Worm (Caenorhabditis elegans): ENCODE results near the gene bra-2.

Gene bra-2

DNA sequence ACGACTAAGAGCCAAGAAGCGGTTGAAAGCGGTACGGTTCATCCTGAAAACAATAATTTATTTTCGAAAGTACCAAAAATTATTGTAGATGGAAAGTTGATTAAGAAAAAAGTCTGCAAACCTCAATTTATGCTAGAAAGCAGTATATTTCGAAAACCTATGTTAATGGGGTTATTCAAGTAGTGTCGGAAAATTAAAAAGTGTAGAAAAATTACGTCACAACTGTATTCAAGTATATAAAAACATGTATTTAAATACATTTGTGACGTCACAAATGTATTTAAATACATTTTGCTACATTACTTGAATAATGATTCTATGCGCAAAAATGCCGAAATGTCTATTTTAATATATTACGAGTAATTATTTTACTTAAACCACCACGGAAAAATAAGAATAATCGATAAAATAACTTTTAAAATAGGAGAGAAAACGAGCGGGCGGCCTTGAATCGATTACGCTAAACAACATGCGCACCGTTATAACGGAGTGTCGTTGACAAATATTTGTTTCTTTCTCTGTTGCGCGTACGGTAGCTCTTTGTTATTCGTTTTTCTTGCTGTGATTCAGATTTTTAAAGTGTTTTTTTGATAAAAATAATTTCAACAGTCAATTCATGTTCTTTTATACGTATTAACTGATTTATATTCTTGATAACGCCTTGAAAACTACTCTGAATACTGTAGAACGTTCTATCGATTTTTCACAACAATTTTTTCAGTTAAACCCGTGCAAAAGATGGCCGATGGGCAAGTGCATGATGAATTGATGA is at the start of gene bra-2, which contains the start of gene F23H11.5:
TSS of gene bra-2 (plus strand) at position 722 of the 772 bp plus-strand sequence.
TSS of gene F23H11.5 (minus strand) at position 51 of the 772 bp plus-strand sequence.
- no peak for TF ChIP-seq athp-1 (tag; optimal IDR thresholded peaks at IDR 0.05)
- TF ChIP-seq attf-3 (GFP tag; conservative IDR thresholded peaks at IDR 0.05) = peak; percentile 92
- TF ChIP-seq lin-26 (GFP tag; IDR thresholded peaks at IDR 0.05) = no peak
- TF ChIP-seq K11D2.4 (GFP tag; IDR thresholded peaks at IDR 0.05) = no peak
- no peak for TF ChIP-seq F37B4.10 (GFP tag; IDR thresholded peaks at IDR 0.05)
- TF ChIP-seq F23B12.7 (tag; optimal IDR thresholded peaks at IDR 0.05; ENCODE audit: insufficient read depth) = peak; percentile 4
- TF ChIP-seq hmg-1.2 (GFP tag; IDR thresholded peaks at IDR 0.05) = no peak
- no peak for TF ChIP-seq cebp-2 (GFP tag; IDR thresholded peaks at IDR 0.05)
- no peak for TF ChIP-seq nfya-2 (GFP tag; IDR thresholded peaks at IDR 0.05)
- TF ChIP-seq tbx-9 (tag; optimal IDR thresholded peaks at IDR 0.05; ENCODE audit: borderline replicate concordance) = no peak

DNA sequence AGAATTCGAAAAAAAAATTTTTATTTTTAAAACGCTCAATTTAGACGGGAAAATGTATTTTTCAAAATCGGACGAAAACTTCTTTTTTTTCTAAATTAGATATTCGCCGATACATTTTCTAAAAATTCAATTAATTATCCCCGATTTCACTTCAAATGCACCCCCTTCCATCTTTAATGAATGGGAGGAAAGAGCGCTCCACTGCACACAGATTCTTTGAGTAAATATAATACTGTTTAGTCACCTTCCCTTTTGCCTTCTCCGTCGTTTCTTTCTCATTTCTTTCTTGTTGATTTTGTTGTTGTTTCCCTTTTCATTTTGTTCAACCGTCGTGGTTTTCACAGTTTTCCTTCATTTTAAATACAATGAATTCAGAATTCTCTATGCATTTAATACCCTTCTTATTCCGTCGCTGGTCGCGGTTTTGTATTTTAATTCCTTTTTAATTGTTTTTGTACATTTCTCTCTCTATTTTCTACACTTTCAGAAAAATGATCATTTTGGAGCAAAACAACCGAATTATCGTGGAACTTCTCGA is 49.2 kb upstream of the bra-2 start, which contains the start of gene arx-4:
TSS of gene arx-4 (plus strand) at position 488 of the 538 bp plus-strand sequence.
- TF ChIP-seq mcd-1 (GFP tag; IDR thresholded peaks at IDR 0.05) (0 out of 2 replicates have a peak, but pooled peaks have one; percentile 25), bed-1 (GFP tag; IDR thresholded peaks at IDR 0.05) (no peak), cebp-1 (GFP tag; IDR thresholded peaks at IDR 0.05) (no peak), cebp-1 (tag; optimal IDR thresholded peaks at IDR 0.05) (no peak), nhr-120 (GFP tag; IDR thresholded peaks at IDR 0.05) (no peak), attf-5 (GFP tag; optimal IDR thresholded peaks at IDR 0.05) (peak; percentile 15)

DNA sequence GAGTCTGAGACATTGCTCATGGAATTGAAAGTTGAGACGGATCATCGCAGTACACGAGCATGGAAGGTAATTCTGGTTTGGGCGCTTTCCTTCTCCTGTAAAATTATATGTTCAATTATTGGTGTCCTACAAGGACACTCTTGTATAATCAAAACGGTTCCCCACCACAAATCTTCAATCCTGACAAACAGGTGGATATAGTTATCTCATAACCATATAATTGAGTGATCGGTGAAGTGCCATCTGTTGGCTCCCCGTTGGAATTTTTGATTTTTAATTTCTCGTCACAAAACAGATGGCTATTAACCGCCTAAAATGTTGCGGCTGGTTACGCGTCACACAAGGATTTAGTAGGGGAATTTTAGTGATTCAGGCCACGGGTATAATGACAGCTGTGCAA is 42.2 kb upstream of the bra-2 start:
- no peak for TF ChIP-seq tlf-1 (GFP tag; optimal IDR thresholded peaks at IDR 0.05)

DNA sequence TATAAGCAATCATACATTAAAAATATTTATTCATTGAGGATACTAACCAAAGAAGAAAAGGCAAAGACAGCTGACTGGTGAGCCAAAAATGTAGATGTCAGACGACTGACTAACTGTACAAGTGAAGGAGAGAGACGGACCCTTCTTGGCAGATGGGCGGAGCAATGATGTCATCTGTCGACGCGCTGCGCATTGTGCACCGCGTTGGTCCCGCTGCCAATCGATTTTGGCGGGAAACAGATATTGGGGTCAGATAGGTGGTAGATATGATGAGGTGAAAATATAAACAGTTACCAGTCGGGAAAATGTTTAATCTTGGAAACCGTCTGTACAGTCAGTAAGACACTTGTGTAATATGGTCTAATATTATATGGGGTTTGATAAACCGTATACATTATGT is 41.2 kb upstream of the bra-2 start, which contains the start of gene T24C4.2:
TSS of gene T24C4.2 (minus strand) at position 101 of the 400 bp plus-strand sequence.
- TF ChIP-seq ceh-91 (GFP tag; IDR thresholded peaks at IDR 0.05) = no peak
- TF ChIP-seq K11D2.4 (GFP tag; IDR thresholded peaks at IDR 0.05) = no peak
- TF ChIP-seq rpc-1 (optimal IDR thresholded peaks at IDR 0.05) = no peak
- TF ChIP-seq rpc-1 (tag; optimal IDR thresholded peaks at IDR 0.05) = no peak
- no peak for TF ChIP-seq somi-1 (GFP tag; optimal IDR thresholded peaks at IDR 0.05)
- TF ChIP-seq madf-3 (GFP tag; IDR thresholded peaks at IDR 0.05) = no peak

DNA sequence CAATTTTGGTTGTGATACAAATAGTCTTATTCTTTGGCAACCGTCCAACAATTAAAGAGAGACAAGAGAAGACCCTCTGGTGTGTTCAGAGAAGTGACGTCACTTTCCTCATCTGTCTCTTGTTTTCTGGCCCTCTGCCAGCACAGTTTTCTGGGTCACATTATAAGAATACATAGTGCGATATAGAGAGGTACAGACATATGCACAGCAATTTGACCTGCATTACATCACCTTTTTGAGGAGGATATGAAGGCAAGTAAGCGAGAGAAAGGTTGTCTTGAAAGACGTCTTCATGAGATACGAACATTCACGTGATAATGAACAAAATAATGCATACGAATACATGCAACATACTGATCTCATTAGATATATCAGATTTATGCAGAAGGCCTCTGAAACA is 40.5 kb upstream of the bra-2 start:
- no peak for TF ChIP-seq cebp-2 (GFP tag; IDR thresholded peaks at IDR 0.05)
- TF ChIP-seq hrde-1 (tag; optimal IDR thresholded peaks at IDR 0.05; ENCODE audit: borderline replicate concordance) = no peak
- TF ChIP-seq T26A5.8 (tag; optimal IDR thresholded peaks at IDR 0.05) = no peak
- TF ChIP-seq tbp1 (GFP tag; optimal IDR thresholded peaks at IDR 0.05) = no peak
- no peak for TF ChIP-seq nfya-2 (GFP tag; IDR thresholded peaks at IDR 0.05)
- no peak for TF ChIP-seq ekl-4 (GFP tag; IDR thresholded peaks at IDR 0.05)
- no peak for TF ChIP-seq unc-62 (GFP tag; optimal IDR thresholded peaks at IDR 0.05)
- no peak for TF ChIP-seq mcd-1 (GFP tag; IDR thresholded peaks at IDR 0.05)
- TF ChIP-seq dpff-1 (tag; optimal IDR thresholded peaks at IDR 0.05) = no peak
- no peak for TF ChIP-seq chd-7 (tag; optimal IDR thresholded peaks at IDR 0.05)
- no peak for TF ChIP-seq fkh-3 (tag; optimal IDR thresholded peaks at IDR 0.05)
- TF ChIP-seq hmg-1.2 (GFP tag; IDR thresholded peaks at IDR 0.05) = no peak
- no peak for TF ChIP-seq snpc-4 (GFP tag; optimal IDR thresholded peaks at IDR 0.05)
- TF ChIP-seq snpc-4 (tag; optimal IDR thresholded peaks at IDR 0.05) = no peak
- TF ChIP-seq Y56A3A.18 (GFP tag; IDR thresholded peaks at IDR 0.05) = no peak
- no peak for TF ChIP-seq lsl-1 (GFP tag; optimal IDR thresholded peaks at IDR 0.05)
- TF ChIP-seq sdz-38 (tag; optimal IDR thresholded peaks at IDR 0.05) = no peak
